Fruit fly (Drosophila melanogaster) whole organism, embryonic: Measurements from ENCODE around the gene CG31038.
A peak's percentile ranks its signal among the peaks of the same experiment; 100 is the strongest.

Source experiments
- ATbp ChIP-seq: fragments of 200-800 bp; sonication (Bioruptor generic); optimal IDR thresholded peaks from 2 replicates; lab custom pipeline; 2017; ENCODE audit warnings: missing biosample characterization, mild to moderate bottlenecking, missing genetic modification characterization, missing genetic modification reagents
- Bgb ChIP-seq: fragments of 200-800 bp; sonication (Bioruptor generic); IDR thresholded peaks from 2 replicates; pipeline ENCODE4 v1.3.6; 2022; ENCODE audit warnings: missing biosample characterization, missing genetic modification characterization; ENCODE audit not compliant: partially characterized antibody
- CG11504 ChIP-seq: fragments of 200-800 bp; sonication (Bioruptor generic); optimal IDR thresholded peaks from 3 replicates; lab custom pipeline; 2019; ENCODE audit warnings: missing biosample characterization, mild to moderate bottlenecking, missing genetic modification characterization, moderate library complexity
- CG13296 ChIP-seq: fragments of 200-800 bp; sonication (Bioruptor generic); optimal IDR thresholded peaks from 3 replicates; lab custom pipeline; 2018; ENCODE audit warnings: missing biosample characterization, mild to moderate bottlenecking, missing genetic modification characterization
- CG2129 ChIP-seq: fragments of 200-800 bp; sonication (Bioruptor generic); IDR thresholded peaks from 2 replicates; pipeline ENCODE4 v1.3.6; 2022; ENCODE audit warnings: missing biosample characterization, missing genetic modification characterization; ENCODE audit not compliant: partially characterized antibody
- CG2202 ChIP-seq: fragments of 200-800 bp; sonication (Bioruptor generic); optimal IDR thresholded peaks from 2 replicates; lab custom pipeline; 2018; ENCODE audit warnings: missing biosample characterization, mild to moderate bottlenecking, missing genetic modification characterization
- CG2678 ChIP-seq: fragments of 200-800 bp; sonication (Bioruptor generic); optimal IDR thresholded peaks from 3 replicates; lab custom pipeline; 2019; ENCODE audit warnings: missing biosample characterization, mild to moderate bottlenecking, missing genetic modification characterization, moderate library complexity
- CG31365 ChIP-seq: fragments of 200-800 bp; sonication (Bioruptor generic); optimal IDR thresholded peaks from 2 replicates; lab custom pipeline; 2018; ENCODE audit warnings: missing biosample characterization, mild to moderate bottlenecking, missing genetic modification characterization
- CG31388 ChIP-seq: fragments of 200-800 bp; sonication (Bioruptor generic); optimal IDR thresholded peaks from 2 replicates; lab custom pipeline; 2016; ENCODE audit warnings: missing biosample characterization, missing genetic modification characterization
- CG31441 ChIP-seq: fragments of 200-800 bp; sonication (Bioruptor generic); IDR thresholded peaks from 2 replicates; pipeline ENCODE4 v1.3.6; 2022; ENCODE audit warnings: missing biosample characterization, missing genetic modification characterization
- CG32532 ChIP-seq: fragments of 200-800 bp; sonication (Bioruptor generic); IDR thresholded peaks from 2 replicates; pipeline ENCODE4 v1.3.6; 2022; ENCODE audit warnings: missing biosample characterization, missing genetic modification characterization
- CG34422 ChIP-seq: fragments of 200-800 bp; sonication (Bioruptor generic); IDR thresholded peaks from 3 replicates; pipeline ENCODE4 v1.3.6; 2022; ENCODE audit warnings: missing biosample characterization, missing genetic modification characterization
- CG3995 ChIP-seq: fragments of 200-800 bp; sonication (Bioruptor generic); optimal IDR thresholded peaks from 3 replicates; lab custom pipeline; 2016; ENCODE audit warnings: missing biosample characterization, missing genetic modification characterization
- CG5245 ChIP-seq: fragments of 200-800 bp; sonication (Bioruptor generic); optimal IDR thresholded peaks from 3 replicates; lab custom pipeline; 2016; ENCODE audit warnings: missing biosample characterization, missing genetic modification characterization
- CG7372 ChIP-seq: fragments of 200-800 bp; sonication (Bioruptor generic); IDR thresholded peaks from 2 replicates; pipeline ENCODE4 v1.3.6; 2022; ENCODE audit warnings: missing biosample characterization, missing genetic modification characterization
- CG7839 ChIP-seq: fragments of 200-800 bp; sonication (Bioruptor generic); optimal IDR thresholded peaks from 3 replicates; lab custom pipeline; 2018; ENCODE audit warnings: missing biosample characterization, mild to moderate bottlenecking, missing genetic modification characterization, moderate library complexity
- CG8281 ChIP-seq: fragments of 200-800 bp; sonication (Bioruptor generic); optimal IDR thresholded peaks from 2 replicates; lab custom pipeline; 2018; ENCODE audit warnings: missing biosample characterization, mild to moderate bottlenecking, missing genetic modification characterization, moderate library complexity
- Doc2 ChIP-seq: fragments of 200-800 bp; sonication (Bioruptor generic); IDR thresholded peaks from 2 replicates; pipeline ENCODE4 v1.3.6; 2022; ENCODE audit warnings: missing biosample characterization, missing genetic modification characterization
- ERR ChIP-seq: fragments of 200-800 bp; sonication (Bioruptor generic); optimal IDR thresholded peaks from 2 replicates; lab custom pipeline; 2016; ENCODE audit warnings: missing biosample characterization, missing genetic modification characterization
- Elba2 ChIP-seq: fragments of 200-800 bp; sonication (Bioruptor generic); optimal IDR thresholded peaks from 3 replicates; lab custom pipeline; 2016; ENCODE audit warnings: missing biosample characterization, missing genetic modification characterization
- Ets65A ChIP-seq: fragments of 200-800 bp; sonication (Bioruptor generic); peaks from one replicate; lab custom pipeline; 2016; ENCODE audit warnings: missing biosample characterization, missing genetic modification characterization
- MESR4 ChIP-seq: fragments of 200-800 bp; sonication (Bioruptor generic); optimal IDR thresholded peaks from 2 replicates; lab custom pipeline; 2018; ENCODE audit warnings: missing biosample characterization, mild to moderate bottlenecking, missing genetic modification characterization, moderate library complexity
- Max ChIP-seq: fragments of 200-800 bp; sonication (Bioruptor generic); optimal IDR thresholded peaks from 2 replicates; lab custom pipeline; 2016; ENCODE audit warnings: missing biosample characterization, mild to moderate bottlenecking, missing genetic modification characterization
- NC2β ChIP-seq: fragments of 200-800 bp; sonication (Bioruptor generic); optimal IDR thresholded peaks from 2 replicates; lab custom pipeline; 2016; ENCODE audit warnings: missing biosample characterization, missing genetic modification characterization
- Optix ChIP-seq: fragments of 200-800 bp; sonication (Bioruptor generic); IDR thresholded peaks from 3 replicates; pipeline ENCODE4 v1.3.6; 2022; ENCODE audit warnings: missing biosample characterization, missing genetic modification characterization
- PHDP ChIP-seq: fragments of 200-800 bp; sonication (Bioruptor generic); optimal IDR thresholded peaks from 3 replicates; lab custom pipeline; 2018; ENCODE audit warnings: missing biosample characterization, mild to moderate bottlenecking, missing genetic modification characterization, moderate library complexity
- Side ChIP-seq: fragments of 200-800 bp; sonication (Bioruptor generic); optimal IDR thresholded peaks from 2 replicates; lab custom pipeline; 2016; ENCODE audit warnings: missing biosample characterization, missing genetic modification characterization
- YL-1 ChIP-seq: fragments of 200-800 bp; sonication (Bioruptor generic); optimal IDR thresholded peaks from 3 replicates; lab custom pipeline; 2017; ENCODE audit warnings: missing biosample characterization, mild to moderate bottlenecking, missing genetic modification characterization
- al ChIP-seq: fragments of 200-800 bp; sonication (Bioruptor generic); IDR thresholded peaks from 2 replicates; pipeline ENCODE4 v1.3.6; 2022; ENCODE audit warnings: missing biosample characterization, missing genetic modification characterization
- cas ChIP-seq: fragments of 200-800 bp; sonication (Bioruptor generic); IDR thresholded peaks from 2 replicates; pipeline ENCODE4 v1.3.6; 2022; ENCODE audit warnings: missing biosample characterization, missing genetic modification characterization
- croc ChIP-seq: fragments of 200-800 bp; sonication (Bioruptor generic); conservative IDR thresholded peaks from 3 replicates; pipeline ENCODE4 v1.3.6; 2022; ENCODE audit warnings: missing biosample characterization, missing genetic modification characterization
- disco-r ChIP-seq: fragments of 200-800 bp; sonication (Bioruptor generic); optimal IDR thresholded peaks from 2 replicates; lab custom pipeline; 2016; ENCODE audit warnings: missing biosample characterization, missing genetic modification characterization
- dpn ChIP-seq, 2 experiments: fragments of 200-800 bp; sonication (Bioruptor generic); optimal IDR thresholded peaks; 3 replicates each; lab custom pipeline; 2016; ENCODE audit warnings: missing biosample characterization in 2 of 2, missing genetic modification characterization in 2 of 2
- ham ChIP-seq: fragments of 200-800 bp; sonication (Bioruptor generic); IDR thresholded peaks from 2 replicates; pipeline ENCODE4 v1.3.6; 2022; ENCODE audit warnings: missing biosample characterization, missing genetic modification characterization
- hb ChIP-seq: fragments of 200-800 bp; sonication (Bioruptor generic); IDR thresholded peaks from 3 replicates; pipeline ENCODE4 v1.3.6; 2022; ENCODE audit warnings: missing biosample characterization, missing genetic modification characterization; ENCODE audit not compliant: partially characterized antibody
- jigr1 ChIP-seq: fragments of 200-800 bp; sonication (Bioruptor generic); IDR thresholded peaks from 3 replicates; pipeline ENCODE4 v1.3.6; 2022; ENCODE audit warnings: missing biosample characterization, missing genetic modification characterization
- lola ChIP-seq, 3 experiments: fragments of >200 bp in 2 of 3; fragments of 200-800 bp in 1 of 3; sonication (Bioruptor generic) in 1 of 3; optimal IDR thresholded peaks; 2 replicates each; lab custom pipeline; 2017 to 2019; ENCODE audit warnings: missing biosample characterization in 3 of 3, missing genetic modification characterization in 3 of 3, mild to moderate bottlenecking in 1 of 3, moderate library complexity in 1 of 3
- mam ChIP-seq: fragments of 200-800 bp; sonication (Bioruptor generic); optimal IDR thresholded peaks from 3 replicates; lab custom pipeline; 2016; ENCODE audit warnings: missing biosample characterization, missing genetic modification characterization
- onecut ChIP-seq: fragments of 200-800 bp; sonication (Bioruptor generic); IDR thresholded peaks from 2 replicates; pipeline ENCODE4 v1.3.6; 2022; ENCODE audit warnings: missing biosample characterization, missing genetic modification characterization
- pho ChIP-seq: fragments of 200-800 bp; sonication (Bioruptor generic); optimal IDR thresholded peaks from 2 replicates; lab custom pipeline; 2016; ENCODE audit warnings: missing biosample characterization, missing genetic modification characterization
- pnt ChIP-seq: fragments of 200-800 bp; sonication (Bioruptor generic); optimal IDR thresholded peaks from 3 replicates; lab custom pipeline; 2016; ENCODE audit warnings: missing biosample characterization, missing genetic modification characterization
- prd ChIP-seq, 3 experiments: fragments of >200 bp in 2 of 3; fragments of 200-800 bp in 1 of 3; sonication (Bioruptor generic) in 1 of 3; optimal IDR thresholded peaks in 2 of 3; IDR thresholded peaks in 1 of 3; 2 replicates in 2 of 3; 3 replicates in 1 of 3; pipeline versions ENCODE4 v1.3.6 to Lab custom; 2017 to 2022; ENCODE audit warnings: missing biosample characterization in 1 of 3, missing genetic modification characterization in 1 of 3
- psq ChIP-seq: fragments of 200-800 bp; sonication (Bioruptor generic); optimal IDR thresholded peaks from 2 replicates; lab custom pipeline; 2017; ENCODE audit warnings: missing biosample characterization, missing genetic modification characterization
- salm ChIP-seq: fragments of 200-800 bp; sonication (Bioruptor generic); optimal IDR thresholded peaks from 2 replicates; lab custom pipeline; 2018; ENCODE audit warnings: missing biosample characterization, mild to moderate bottlenecking, missing genetic modification characterization
- sna ChIP-seq: fragments of 200-800 bp; sonication (Bioruptor generic); IDR thresholded peaks from 2 replicates; pipeline ENCODE4 v1.3.6; 2022; ENCODE audit warnings: missing biosample characterization, missing genetic modification characterization; ENCODE audit not compliant: partially characterized antibody
- sqz ChIP-seq: fragments of 200-800 bp; sonication (Bioruptor generic); optimal IDR thresholded peaks from 3 replicates; lab custom pipeline; 2018; ENCODE audit warnings: missing biosample characterization, mild to moderate bottlenecking, missing genetic modification characterization
- stc ChIP-seq: fragments of 200-800 bp; sonication (Bioruptor generic); IDR thresholded peaks from 2 replicates; pipeline ENCODE4 v1.3.6; 2022; ENCODE audit warnings: missing biosample characterization, missing genetic modification characterization
- tap ChIP-seq: fragments of 200-800 bp; optimal IDR thresholded peaks from 3 replicates; lab custom pipeline; 2019; ENCODE audit warnings: missing biosample characterization, mild to moderate bottlenecking, missing genetic modification characterization, moderate library complexity
- tin ChIP-seq: fragments of 200-800 bp; sonication (Bioruptor generic); optimal IDR thresholded peaks from 3 replicates; lab custom pipeline; 2016; ENCODE audit warnings: missing biosample characterization, missing genetic modification characterization
- wdn ChIP-seq: fragments of 200-800 bp; sonication (Bioruptor generic); IDR thresholded peaks from 2 replicates; pipeline ENCODE4 v1.3.6; 2022; ENCODE audit warnings: missing biosample characterization, missing genetic modification characterization

The CG31038 gene

dm6 chr3R:29868676-29869349 lies 8.0 kb upstream of the CG31038 start, which contains the start of gene Zip99C (continued):
- peak in 1 of 3 experiments; percentile 50 for TF ChIP-seq lola (GFP tag; optimal IDR thresholded peaks at IDR 0.05; lab: Kevin White, UChicago)
- peak; percentile 64; the same call in 1 of the 2 replicates for TF ChIP-seq CG31441
- TF ChIP-seq pho (GFP tag; lab: Kevin White, UChicago) = peak; percentile 12
- no peak for TF ChIP-seq Doc2 (GFP tag; lab: Robert Waterston, UW)
- TF ChIP-seq sna (GFP tag; lab: Robert Waterston, UW) = peak; percentile 94
- TF ChIP-seq croc (GFP tag; lab: Robert Waterston, UW) = no peak; the same call in 2 of the 3 replicates
- TF ChIP-seq tin = peak; percentile 41
- TF ChIP-seq CG5245 = no peak
- peak; percentile 51 for TF ChIP-seq onecut
- peak; percentile 55 for TF ChIP-seq Max
- TF ChIP-seq CG31365 (tag; lab: Kevin White, UChicago) = no peak
- TF ChIP-seq YL-1 (GFP tag; lab: Kevin White, UChicago) = peak; percentile 50
- peak; percentile 87 for TF ChIP-seq Bgb (GFP tag; lab: Robert Waterston, UW)
- TF ChIP-seq ham (GFP tag; lab: Robert Waterston, UW) = no peak
- TF ChIP-seq hb (GFP tag; lab: Robert Waterston, UW) = peak; percentile 83
- TF ChIP-seq pnt (GFP tag; lab: Kevin White, UChicago) = no peak
- TF ChIP-seq CG8281 = no peak
- no peak for TF ChIP-seq salm
- no peak for TF ChIP-seq prd (optimal IDR thresholded peaks at IDR 0.05; lab: Kevin White, UChicago)
- TF ChIP-seq prd (GFP tag; IDR thresholded peaks at IDR 0.05; lab: Robert Waterston, UW) = peak; percentile 69
- TF ChIP-seq dpn (GFP tag; optimal IDR thresholded peaks at IDR 0.05; lab: Kevin White, UChicago) = peak; percentile 46 to 52
- TF ChIP-seq CG31388 (GFP tag; lab: Kevin White, UChicago) = no peak
- TF ChIP-seq CG32532 (GFP tag; lab: Robert Waterston, UW) = no peak
- TF ChIP-seq al (GFP tag; lab: Robert Waterston, UW) = no peak
- peak; percentile 39 for TF ChIP-seq tap
- TF ChIP-seq cas = no peak
- TF ChIP-seq CG7372 (GFP tag; lab: Robert Waterston, UW) = no peak
- peak; percentile 55 for TF ChIP-seq CG2678 (tag; lab: Kevin White, UChicago)
- TF ChIP-seq stc (GFP tag; lab: Robert Waterston, UW) = no peak
- TF ChIP-seq CG34422 (GFP tag; lab: Robert Waterston, UW) = peak; percentile 46; the same call in 1 of the 3 replicates
- no peak for TF ChIP-seq jigr1 (GFP tag; lab: Robert Waterston, UW)
- peak; percentile 79; the same call in 1 of the 2 replicates for TF ChIP-seq CG2129 (GFP tag; lab: Robert Waterston, UW)
- peak; percentile 27 for TF ChIP-seq PHDP (tag; lab: Kevin White, UChicago)
- TF ChIP-seq CG13296 (GFP tag; lab: Kevin White, UChicago) = peak; percentile 1
- TF ChIP-seq Side = no peak
- peak; percentile 35 for TF ChIP-seq mam (GFP tag; lab: Kevin White, UChicago)
- peak; percentile 35 for TF ChIP-seq MESR4 (GFP tag; lab: Kevin White, UChicago)
- peak; percentile 11 for TF ChIP-seq CG7839 (tag; lab: Kevin White, UChicago)
- TF ChIP-seq sqz (GFP tag; lab: Kevin White, UChicago) = no peak
- no peak for TF ChIP-seq Elba2 (GFP tag; lab: Kevin White, UChicago)
- TF ChIP-seq CG2202 (tag; lab: Kevin White, UChicago) = no peak
- TF ChIP-seq ATbp = no peak
- TF ChIP-seq disco-r (GFP tag; lab: Kevin White, UChicago) = no peak
- peak; percentile 36 for TF ChIP-seq Ets65A (GFP tag; lab: Kevin White, UChicago)
- TF ChIP-seq CG3995 (GFP tag; lab: Kevin White, UChicago) = peak; percentile 29
- no peak for TF ChIP-seq psq (GFP tag; lab: Kevin White, UChicago)
- TF ChIP-seq CG11504 (tag; lab: Kevin White, UChicago) = no peak
- TF ChIP-seq NC2β (GFP tag; lab: Kevin White, UChicago) = peak; percentile 33
- no peak for TF ChIP-seq Optix (GFP tag; lab: Robert Waterston, UW)
- TF ChIP-seq wdn = no peak
- TF ChIP-seq ERR (GFP tag; lab: Kevin White, UChicago) = no peak
